Fruit fly (Drosophila melanogaster): ENCODE measurements around the gene Cdk5alpha.

- TF ChIP-seq Hr38 (GFP tag; optimal IDR thresholded peaks at IDR 0.05) (no peak), CG9139 (GFP tag; optimal IDR thresholded peaks at IDR 0.05) (no peak), Eip78C (GFP tag) (peak; percentile 24), fkh (GFP tag; optimal IDR thresholded peaks at IDR 0.05) (no peak), Hr39 (GFP tag; optimal IDR thresholded peaks at IDR 0.05) (no peak), CG31627 (GFP tag; optimal IDR thresholded peaks at IDR 0.05) (no peak), fd59A (GFP tag; optimal IDR thresholded peaks at IDR 0.05) (no peak), Sox14 (GFP tag; optimal IDR thresholded peaks at IDR 0.05) (no peak)
Observed at dm6 chr2L:10339841-10340240, 29.1 kb upstream of the Cdk5alpha start.
